Worm (Caenorhabditis elegans) whole organism, L1 larva: Measurements from ENCODE around the gene vha-1.
A peak's percentile ranks its signal among the peaks of the same experiment; 100 is the strongest.

Source experiments
- F16B12.6 ChIP-seq: fragments of 150-350 bp; optimal IDR thresholded peaks from 2 replicates; lab custom pipeline; 2014; ENCODE audit warnings: missing biosample characterization, missing genetic modification characterization
- Y116A8C.19 ChIP-seq: sonication (generic microtip); optimal IDR thresholded peaks from 2 replicates; lab custom pipeline; 2016; ENCODE audit warnings: missing compliant biosample characterization, missing genetic modification characterization, borderline replicate concordance
- aly-2 ChIP-seq: fragments of 150-350 bp; optimal IDR thresholded peaks from 2 replicates; lab custom pipeline; 2014; ENCODE audit warnings: missing biosample characterization, missing genetic modification characterization
- blmp-1 ChIP-seq: fragments of 150-350 bp; optimal IDR thresholded peaks from 2 replicates; lab custom pipeline; 2014; ENCODE audit warnings: missing biosample characterization, missing genetic modification characterization
- ceh-82 ChIP-seq, 3 experiments: fragments of 150-350 bp in 1 of 3; sonication (generic microtip) in 2 of 3; optimal IDR thresholded peaks; 2 replicates each; lab custom pipeline; 2014 to 2017; ENCODE audit warnings: missing biosample characterization in 3 of 3, missing genetic modification characterization in 3 of 3
- ceh-90 ChIP-seq: sonication (generic microtip); optimal IDR thresholded peaks from 2 replicates; lab custom pipeline; 2016; ENCODE audit warnings: missing genetic modification characterization, missing compliant biosample characterization
- dpl-1 ChIP-seq, 3 experiments: fragments of 150-350 bp in 2 of 3; sonication (generic microtip) in 1 of 3; optimal IDR thresholded peaks; 2 replicates each; lab custom pipeline; 2014 to 2017; ENCODE audit warnings: missing biosample characterization in 3 of 3, missing genetic modification characterization in 3 of 3, missing genetic modification reagents in 3 of 3
- efl-1 ChIP-seq, 4 experiments: fragments of 150-350 bp; optimal IDR thresholded peaks in 3 of 4; peaks in 1 of 4; 1 replicate in 1 of 4; 2 replicates in 3 of 4; lab custom pipeline; 2014; ENCODE audit warnings: missing biosample characterization in 2 of 4, missing genetic modification characterization in 2 of 4, missing genetic modification reagents in 2 of 4
- elt-2 ChIP-seq: sonication (generic microtip); optimal IDR thresholded peaks from 2 replicates; lab custom pipeline; 2016; ENCODE audit warnings: missing genetic modification characterization, mild to moderate bottlenecking, inconsistent platforms, missing compliant biosample characterization, missing genetic modification reagents
- elt-3 ChIP-seq, 6 experiments: fragments of 150-350 bp in 1 of 6; sonication (generic microtip); optimal IDR thresholded peaks; 2 replicates each; lab custom pipeline; 2017 to 2018; ENCODE audit warnings: missing biosample characterization in 6 of 6, missing genetic modification characterization in 6 of 6, inconsistent platforms in 1 of 6
- fkh-8 ChIP-seq: sonication (generic microtip); optimal IDR thresholded peaks from 2 replicates; lab custom pipeline; 2016; ENCODE audit warnings: mild to moderate bottlenecking, missing genetic modification characterization, missing compliant biosample characterization
- hpl-2 ChIP-seq: fragments of 150-350 bp; optimal IDR thresholded peaks from 2 replicates; lab custom pipeline; 2014; ENCODE audit warnings: missing biosample characterization, missing genetic modification reagents, missing genetic modification characterization
- irx-1 ChIP-seq: sonication (generic microtip); optimal IDR thresholded peaks from 2 replicates; lab custom pipeline; 2016; ENCODE audit warnings: missing genetic modification characterization, missing compliant biosample characterization
- isw-1 ChIP-seq: fragments of 200-800 bp; sonication (Bioruptor generic); IDR thresholded peaks from 2 replicates; pipeline ENCODE4 v1.3.6; 2022; ENCODE audit warnings: missing genetic modification characterization, missing compliant biosample characterization
- jun-1 ChIP-seq: fragments of 150-350 bp; optimal IDR thresholded peaks from 2 replicates; lab custom pipeline; 2014; ENCODE audit warnings: missing biosample characterization, missing genetic modification reagents, missing genetic modification characterization
- lin-13 ChIP-seq: fragments of 150-350 bp; optimal IDR thresholded peaks from 2 replicates; lab custom pipeline; 2014; ENCODE audit warnings: missing biosample characterization, missing genetic modification reagents, missing genetic modification characterization
- lin-14 ChIP-seq: fragments of 200-800 bp; sonication (Bioruptor generic); optimal IDR thresholded peaks from 2 replicates; lab custom pipeline; 2018; ENCODE audit warnings: mild to moderate bottlenecking, missing genetic modification characterization, moderate library complexity, missing compliant biosample characterization
- lin-15B ChIP-seq: fragments of 150-350 bp; sonication (generic microtip); optimal IDR thresholded peaks from 3 replicates; lab custom pipeline; 2014; ENCODE audit warnings: missing biosample characterization, missing genetic modification characterization
- lin-35 ChIP-seq, 2 experiments: fragments of 150-350 bp; optimal IDR thresholded peaks; 2 replicates each; lab custom pipeline; 2014; ENCODE audit warnings: missing biosample characterization in 2 of 2, missing genetic modification characterization in 2 of 2, missing genetic modification reagents in 2 of 2
- lin-39 ChIP-seq: fragments of 150-350 bp; optimal IDR thresholded peaks from 2 replicates; lab custom pipeline; 2014; ENCODE audit warnings: missing biosample characterization, missing genetic modification reagents, missing genetic modification characterization
- lsy-2 ChIP-seq, 2 experiments: fragments of 150-350 bp; optimal IDR thresholded peaks; 2 replicates each; lab custom pipeline; 2014; ENCODE audit warnings: missing biosample characterization in 2 of 2, missing genetic modification characterization in 2 of 2
- mdl-1 ChIP-seq, 2 experiments: fragments of 150-350 bp; optimal IDR thresholded peaks; 2 replicates each; lab custom pipeline; 2014 to 2017; ENCODE audit warnings: missing biosample characterization in 2 of 2, missing genetic modification characterization in 2 of 2, inconsistent platforms in 1 of 2
- mep-1 ChIP-seq: fragments of 150-350 bp; optimal IDR thresholded peaks from 2 replicates; lab custom pipeline; 2014; ENCODE audit warnings: missing biosample characterization, missing genetic modification characterization
- nhr-12 ChIP-seq: sonication (generic microtip); optimal IDR thresholded peaks from 2 replicates; lab custom pipeline; 2017; ENCODE audit warnings: missing biosample characterization, missing genetic modification characterization
- nhr-19 ChIP-seq: fragments of 200-800 bp; sonication (Bioruptor generic); conservative IDR thresholded peaks from 2 replicates; pipeline ENCODE4 v1.3.6; 2022; ENCODE audit warnings: missing genetic modification characterization, missing compliant biosample characterization
- nhr-20 ChIP-seq: sonication (generic microtip); optimal IDR thresholded peaks from 2 replicates; lab custom pipeline; 2016; ENCODE audit warnings: mild to moderate bottlenecking, missing genetic modification characterization, missing compliant biosample characterization
- nhr-28 ChIP-seq: fragments of 150-350 bp; optimal IDR thresholded peaks from 2 replicates; lab custom pipeline; 2014; ENCODE audit warnings: missing biosample characterization, missing genetic modification characterization
- nhr-47 ChIP-seq: sonication (generic microtip); optimal IDR thresholded peaks from 2 replicates; lab custom pipeline; 2016; ENCODE audit warnings: mild to moderate bottlenecking, missing genetic modification characterization, moderate library complexity, missing compliant biosample characterization
- nhr-71 ChIP-seq: sonication (generic microtip); optimal IDR thresholded peaks from 2 replicates; lab custom pipeline; 2016; ENCODE audit warnings: mild to moderate bottlenecking, missing genetic modification characterization, moderate library complexity, missing compliant biosample characterization
- nhr-76 ChIP-seq: sonication (generic microtip); optimal IDR thresholded peaks from 2 replicates; lab custom pipeline; 2017; ENCODE audit warnings: missing biosample characterization, missing genetic modification characterization
- nhr-77 ChIP-seq: fragments of 150-350 bp; optimal IDR thresholded peaks from 2 replicates; lab custom pipeline; 2014; ENCODE audit warnings: missing biosample characterization, missing genetic modification characterization
- nhr-84 ChIP-seq: sonication (generic microtip); optimal IDR thresholded peaks from 2 replicates; lab custom pipeline; 2017; ENCODE audit warnings: missing biosample characterization, missing genetic modification characterization
- pag-3 ChIP-seq: sonication (generic microtip); optimal IDR thresholded peaks from 2 replicates; lab custom pipeline; 2017; ENCODE audit warnings: missing genetic modification characterization, mild to moderate bottlenecking, missing compliant biosample characterization, antibody characterized with exemption, borderline replicate concordance; ENCODE audit not compliant: insufficient read depth
- pax-3 ChIP-seq: fragments of 200-800 bp; sonication (Bioruptor generic); optimal IDR thresholded peaks from 2 replicates; lab custom pipeline; 2018; ENCODE audit warnings: mild to moderate bottlenecking, missing genetic modification characterization, moderate library complexity, missing compliant biosample characterization
- pqm-1 ChIP-seq: sonication (generic microtip); optimal IDR thresholded peaks from 3 replicates; lab custom pipeline; 2017; ENCODE audit warnings: missing biosample characterization, missing genetic modification characterization
- rnt-1 ChIP-seq: sonication (generic microtip); optimal IDR thresholded peaks from 2 replicates; lab custom pipeline; 2016; ENCODE audit warnings: mild to moderate bottlenecking, missing genetic modification characterization, moderate library complexity, missing compliant biosample characterization
- snpc-4 ChIP-seq: fragments of 150-350 bp; optimal IDR thresholded peaks from 2 replicates; lab custom pipeline; 2014; ENCODE audit warnings: missing biosample characterization, missing genetic modification characterization
- snu-23 ChIP-seq: sonication (generic microtip); optimal IDR thresholded peaks from 2 replicates; lab custom pipeline; 2016; ENCODE audit warnings: missing genetic modification characterization, missing compliant biosample characterization
- sox-4 ChIP-seq: sonication (generic microtip); optimal IDR thresholded peaks from 2 replicates; lab custom pipeline; 2016; ENCODE audit warnings: missing genetic modification characterization, missing compliant biosample characterization
- sptf-1 ChIP-seq: fragments of 150-350 bp; optimal IDR thresholded peaks from 2 replicates; lab custom pipeline; 2014; ENCODE audit warnings: missing biosample characterization, missing genetic modification characterization
- sup-37 ChIP-seq: fragments of 200-800 bp; sonication (Bioruptor generic); optimal IDR thresholded peaks from 2 replicates; lab custom pipeline; 2018; ENCODE audit warnings: mild to moderate bottlenecking, missing genetic modification characterization, missing compliant biosample characterization
- tbx-2 ChIP-seq: sonication (generic microtip); optimal IDR thresholded peaks from 2 replicates; lab custom pipeline; 2016; ENCODE audit warnings: missing genetic modification characterization, missing compliant biosample characterization
- tlp-1 ChIP-seq: fragments of 150-350 bp; optimal IDR thresholded peaks from 2 replicates; lab custom pipeline; 2014; ENCODE audit warnings: missing biosample characterization, missing genetic modification characterization
- unc-62 ChIP-seq: fragments of 150-350 bp; optimal IDR thresholded peaks from 2 replicates; lab custom pipeline; 2014; ENCODE audit warnings: missing biosample characterization, missing genetic modification reagents, missing genetic modification characterization
- unc-98 ChIP-seq: fragments of 200-800 bp; sonication (Bioruptor generic); IDR thresholded peaks from 2 replicates; pipeline ENCODE4 v1.3.6; 2022; ENCODE audit warnings: missing genetic modification characterization, missing compliant biosample characterization
- vab-15 ChIP-seq: sonication (generic microtip); optimal IDR thresholded peaks from 2 replicates; lab custom pipeline; 2017; ENCODE audit warnings: missing genotype, mild to moderate bottlenecking, missing genetic modification characterization, missing compliant biosample characterization
- zip-4 ChIP-seq: fragments of 200-800 bp; sonication (Bioruptor generic); optimal IDR thresholded peaks from 2 replicates; lab custom pipeline; 2018; ENCODE audit warnings: mild to moderate bottlenecking, missing genetic modification characterization, moderate library complexity, missing compliant biosample characterization
- ztf-11 ChIP-seq, 2 experiments: sonication (generic microtip); optimal IDR thresholded peaks; 2 replicates each; lab custom pipeline; 2016 to 2017; ENCODE audit warnings: missing genetic modification characterization in 2 of 2, missing biosample characterization in 1 of 2, missing compliant biosample characterization in 1 of 2

The vha-1 gene

DNA sequence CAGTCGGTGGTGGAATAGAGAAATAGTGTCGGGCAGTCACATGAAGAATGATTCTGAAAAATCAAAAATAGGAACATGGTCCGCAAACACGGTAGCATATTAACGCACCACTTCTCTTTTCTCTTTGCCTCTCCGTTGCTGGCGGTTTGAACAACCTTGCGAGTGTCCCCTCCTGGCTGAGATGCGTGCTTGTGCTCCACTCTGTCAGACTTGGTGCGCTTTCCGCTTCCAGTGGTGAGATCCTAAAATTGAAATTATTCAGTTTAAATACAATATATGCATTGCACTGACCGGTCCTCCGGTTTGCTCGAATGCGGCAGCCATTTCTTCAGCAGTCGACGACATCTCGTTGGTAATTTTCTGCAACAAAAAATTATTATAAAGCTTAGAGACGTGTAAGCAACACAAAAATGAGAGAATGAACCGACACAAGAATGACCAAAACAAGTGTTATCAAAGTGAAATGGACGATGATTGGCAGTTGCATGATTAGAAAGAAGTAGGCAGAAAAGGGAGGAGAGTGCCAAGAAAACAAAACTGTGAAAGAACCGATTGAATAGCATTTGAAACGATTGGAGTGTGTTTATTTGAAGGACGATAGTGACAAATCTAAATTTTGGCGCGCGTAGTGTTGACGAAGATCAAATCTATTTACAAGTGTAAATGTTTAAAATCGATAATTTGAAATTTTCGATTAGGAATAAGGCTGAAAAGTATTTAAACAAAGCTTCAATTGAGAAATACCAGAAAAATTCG, 44.2 kb downstream of the vha-1 start, which contains the start of gene ZK632.9:
TSS of gene ZK632.9 (minus strand) at position 360 of the 756 bp plus-strand sequence.
- TF ChIP-seq hpl-2 (GFP tag; lab: Kevin White, UChicago): no peak
- no peak for TF ChIP-seq isw-1 (GFP tag; lab: Robert Waterston, UW)
- TF ChIP-seq pqm-1: no peak
- no peak for TF ChIP-seq Y116A8C.19 (tag; lab: Kevin White, UChicago)
- TF ChIP-seq dpl-1 (GFP tag; optimal IDR thresholded peaks at IDR 0.05; lab: Kevin White, UChicago): peak; percentile 21 to 33 (median 32)
- peak; percentile 58 for TF ChIP-seq blmp-1
- TF ChIP-seq mep-1: peak; percentile 12
- TF ChIP-seq F16B12.6 (tag; lab: Kevin White, UChicago): peak; percentile 30
- TF ChIP-seq elt-3 (tag; optimal IDR thresholded peaks at IDR 0.05; lab: Kevin White, UChicago): peak in 1 of 6 experiments; percentile 67
- TF ChIP-seq jun-1 (tag; lab: Kevin White, UChicago): no peak
- peak; percentile 33 for TF ChIP-seq snu-23
- peak in 1 of 2 experiments; percentile 9 for TF ChIP-seq lsy-2 (tag; optimal IDR thresholded peaks at IDR 0.05; lab: Kevin White, UChicago)
- peak; percentile 31 for TF ChIP-seq lin-14
- TF ChIP-seq aly-2 (tag; lab: Kevin White, UChicago): no peak
- TF ChIP-seq rnt-1 (tag; lab: Kevin White, UChicago): no peak
- no peak for TF ChIP-seq lin-15B (tag; lab: Kevin White, UChicago)
- TF ChIP-seq lin-35 (GFP tag; optimal IDR thresholded peaks at IDR 0.05; lab: Kevin White, UChicago): peak; percentile 33 to 36

DNA sequence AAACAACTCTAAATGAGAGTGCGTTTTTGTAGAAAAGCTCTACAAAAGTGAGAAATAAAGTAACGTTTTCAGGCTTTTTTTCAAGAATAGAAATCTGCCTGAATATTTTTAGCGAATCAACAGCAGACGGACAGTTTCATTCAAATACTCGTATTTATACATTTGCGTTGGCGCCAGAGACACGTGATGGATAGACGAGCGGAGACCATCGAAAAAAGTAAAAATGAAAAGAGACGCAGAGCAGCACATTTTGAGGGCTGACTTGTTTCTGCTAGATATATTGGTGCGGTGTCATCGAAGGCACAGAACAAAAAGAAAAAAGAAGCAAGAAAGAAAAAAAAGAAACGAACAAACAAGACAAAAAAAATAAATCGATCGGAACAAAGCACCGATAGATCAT, 45.0 kb downstream of the vha-1 start:
- TF ChIP-seq mep-1 (peak; percentile 76), Y116A8C.19 (tag; lab: Kevin White, UChicago) (no peak), nhr-19 (peak; percentile 48), efl-1 (optimal IDR thresholded peaks at IDR 0.05; lab: Kevin White, UChicago) (peak; percentile 36 to 53), efl-1 (GFP tag; optimal IDR thresholded peaks at IDR 0.05 in 1 of 2; lab: Kevin White, UChicago) (peak; percentile 44 to 81), sox-4 (tag; lab: Kevin White, UChicago) (no peak), nhr-76 (no peak), ztf-11 (tag; optimal IDR thresholded peaks at IDR 0.05; lab: Kevin White, UChicago) (no peak), rnt-1 (tag; lab: Kevin White, UChicago) (peak; percentile 53), nhr-84 (tag; lab: Kevin White, UChicago) (no peak), zip-4 (GFP tag; lab: Kevin White, UChicago) (no peak), tlp-1 (tag; lab: Kevin White, UChicago) (no peak), vab-15 (tag; lab: Kevin White, UChicago) (no peak), irx-1 (tag; lab: Kevin White, UChicago) (peak; percentile 28), isw-1 (GFP tag; lab: Robert Waterston, UW) (no peak), pag-3 (no peak), pqm-1 (no peak), lin-39 (tag; lab: Kevin White, UChicago) (no peak), fkh-8 (tag; lab: Kevin White, UChicago) (no peak), pax-3 (tag; lab: Kevin White, UChicago) (no peak), nhr-12 (tag; lab: Kevin White, UChicago) (no peak), snpc-4 (tag; lab: Kevin White, UChicago) (no peak), nhr-47 (tag; lab: Kevin White, UChicago) (peak; percentile 65), nhr-71 (tag; lab: Kevin White, UChicago) (peak; percentile 84), nhr-20 (tag; lab: Kevin White, UChicago) (peak; percentile 71), sup-37 (no peak), unc-98 (no peak), mdl-1 (tag; optimal IDR thresholded peaks at IDR 0.05; lab: Kevin White, UChicago) (peak in 1 of 2 experiments; percentile 66), F16B12.6 (tag; lab: Kevin White, UChicago) (peak; percentile 60), dpl-1 (GFP tag; optimal IDR thresholded peaks at IDR 0.05; lab: Kevin White, UChicago) (peak; percentile 9 to 40 (median 26)), unc-62 (GFP tag; lab: Kevin White, UChicago) (no peak), nhr-28 (tag; lab: Kevin White, UChicago) (no peak), tbx-2 (tag; lab: Kevin White, UChicago) (peak; percentile 56), ceh-90 (tag; lab: Kevin White, UChicago) (no peak), sptf-1 (no peak), lin-13 (GFP tag; lab: Kevin White, UChicago) (peak; percentile 62), elt-2 (peak; percentile 61), ceh-82 (tag; optimal IDR thresholded peaks at IDR 0.05; lab: Kevin White, UChicago) (peak in 1 of 3 experiments; percentile 25), nhr-77 (tag; lab: Kevin White, UChicago) (peak; percentile 1)
